Fruit fly (Drosophila melanogaster) whole organism, wandering third instar larva: Measurements from ENCODE around the gene CG11811.

Experiments
- Abd-B ChIP-seq: fragments of >200 bp; optimal IDR thresholded peaks from 2 replicates; lab custom pipeline; 2017; ENCODE audit warnings: missing biosample characterization, missing genetic modification characterization
- CG32264 ChIP-seq: fragments of 200-800 bp; sonication (Bioruptor generic); optimal IDR thresholded peaks from 2 replicates; lab custom pipeline; 2016; ENCODE audit warnings: missing biosample characterization, missing genetic modification characterization
- CG9705 ChIP-seq: fragments of 200-800 bp; sonication (Bioruptor generic); optimal IDR thresholded peaks from 2 replicates; lab custom pipeline; 2018; ENCODE audit warnings: missing biosample characterization, mild to moderate bottlenecking, missing genetic modification characterization
- CrebA ChIP-seq: fragments of 200-800 bp; sonication (Bioruptor generic); optimal IDR thresholded peaks from 2 replicates; lab custom pipeline; 2016; ENCODE audit warnings: missing biosample characterization, mild to moderate bottlenecking, missing genetic modification characterization, borderline replicate concordance
- Dfd ChIP-seq: fragments of >200 bp; optimal IDR thresholded peaks from 2 replicates; lab custom pipeline; 2017; ENCODE audit warnings: missing biosample characterization, missing genetic modification characterization
- Dif ChIP-seq: fragments of 200-275, 200-300 bp; sonication (Bioruptor generic); optimal IDR thresholded peaks from 2 replicates; lab custom pipeline; 2018; ENCODE audit warnings: missing biosample characterization, missing genetic modification characterization; ENCODE audit not compliant: partially characterized antibody
- GATAd ChIP-seq: sonication (Bioruptor generic); optimal IDR thresholded peaks from 2 replicates; lab custom pipeline; 2016; ENCODE audit warnings: missing biosample characterization, missing genetic modification characterization
- HLH106 ChIP-seq: fragments of 200-800 bp; optimal IDR thresholded peaks from 3 replicates; lab custom pipeline; 2019; ENCODE audit warnings: missing biosample characterization, mild to moderate bottlenecking, missing genetic modification characterization, moderate library complexity
- Hnf4 ChIP-seq: fragments of 200-800 bp; sonication (Bioruptor generic); optimal IDR thresholded peaks from 2 replicates; lab custom pipeline; 2016; ENCODE audit warnings: missing biosample characterization, mild to moderate bottlenecking, missing genetic modification characterization
- Hr78 ChIP-seq: fragments of >200 bp; optimal IDR thresholded peaks from 2 replicates; lab custom pipeline; 2017; ENCODE audit warnings: missing biosample characterization, missing genetic modification characterization
- Hr83 ChIP-seq: fragments of 200-300 bp; sonication (Bioruptor generic); optimal IDR thresholded peaks from 2 replicates; lab custom pipeline; 2016; ENCODE audit warnings: missing biosample characterization, mild to moderate bottlenecking, missing genetic modification characterization, moderate library complexity; ENCODE audit not compliant: poor library complexity, severe bottlenecking
- Jra ChIP-seq: sonication (Bioruptor generic); optimal IDR thresholded peaks from 2 replicates; lab custom pipeline; 2016; ENCODE audit warnings: missing biosample characterization, missing genetic modification characterization
- Mio ChIP-seq: sonication (Bioruptor generic); optimal IDR thresholded peaks from 2 replicates; lab custom pipeline; 2016; ENCODE audit warnings: missing biosample characterization, missing genetic modification characterization
- Myc ChIP-seq: fragments of >200 bp; optimal IDR thresholded peaks from 2 replicates; lab custom pipeline; 2017
- N ChIP-seq: fragments of >200 bp; optimal IDR thresholded peaks from 2 replicates; lab custom pipeline; 2018; ENCODE audit warnings: missing biosample characterization, missing external identifiers, missing genetic modification characterization
- OdsH ChIP-seq: fragments of 200-800 bp; sonication (Bioruptor generic); optimal IDR thresholded peaks from 2 replicates; lab custom pipeline; 2016; ENCODE audit warnings: missing biosample characterization, mild to moderate bottlenecking, missing genetic modification characterization
- Rel ChIP-seq, 2 experiments: fragments of 200-800 bp; sonication (Bioruptor generic) in 1 of 2; optimal IDR thresholded peaks; 2 replicates in 1 of 2; 3 replicates in 1 of 2; lab custom pipeline; 2016 to 2019; ENCODE audit warnings: mild to moderate bottlenecking in 2 of 2, missing biosample characterization in 2 of 2, missing genetic modification characterization in 2 of 2, moderate library complexity in 1 of 2
- Sp1 ChIP-seq: fragments of 200-800 bp; sonication (Bioruptor generic); optimal IDR thresholded peaks from 3 replicates; lab custom pipeline; 2019; ENCODE audit warnings: missing biosample characterization, mild to moderate bottlenecking, missing genetic modification characterization, moderate library complexity
- Vsx2 ChIP-seq: fragments of 200-300, 225-300 bp; sonication (Bioruptor generic); optimal IDR thresholded peaks from 2 replicates; lab custom pipeline; 2018; ENCODE audit warnings: missing biosample characterization, missing genetic modification characterization; ENCODE audit not compliant: partially characterized antibody
- br ChIP-seq: fragments of 200-800 bp; sonication (Bioruptor generic); optimal IDR thresholded peaks from 2 replicates; lab custom pipeline; 2016; ENCODE audit warnings: missing biosample characterization, missing genetic modification characterization
- brk ChIP-seq: fragments of 200-800 bp; sonication (Bioruptor generic); optimal IDR thresholded peaks from 2 replicates; lab custom pipeline; 2016; ENCODE audit warnings: missing biosample characterization, mild to moderate bottlenecking, missing genetic modification characterization
- dl ChIP-seq, 2 experiments: fragments of 175-275, 200-275 bp in 1 of 2; fragments of 200-275 bp in 1 of 2; sonication (Bioruptor generic); optimal IDR thresholded peaks; lab custom pipeline; 2018; ENCODE audit warnings: mild to moderate bottlenecking in 2 of 2, missing biosample characterization in 2 of 2, missing genetic modification characterization in 2 of 2, moderate library complexity in 2 of 2; ENCODE audit not compliant: partially characterized antibody in 2 of 2, insufficient read depth in 1 of 2
- dmrt93B ChIP-seq: fragments of 200-800 bp; sonication (Bioruptor generic); optimal IDR thresholded peaks from 2 replicates; lab custom pipeline; 2018; ENCODE audit warnings: missing biosample characterization, mild to moderate bottlenecking, missing genetic modification characterization
- dsf ChIP-seq: sonication (Bioruptor generic); optimal IDR thresholded peaks from 2 replicates; lab custom pipeline; 2016; ENCODE audit warnings: missing biosample characterization, missing genetic modification characterization, borderline replicate concordance
- ey ChIP-seq: fragments of 200-800 bp; sonication (Bioruptor generic); optimal IDR thresholded peaks from 2 replicates; lab custom pipeline; 2016; ENCODE audit warnings: missing biosample characterization, missing genetic modification characterization
- foxo ChIP-seq, 2 experiments: fragments of 200-800 bp; sonication (Bioruptor generic); optimal IDR thresholded peaks; 2 replicates in 1 of 2; 3 replicates in 1 of 2; lab custom pipeline; 2016 to 2017; ENCODE audit warnings: missing biosample characterization in 2 of 2, missing genetic modification characterization in 2 of 2
- fru ChIP-seq: fragments of 200-800 bp; sonication (Bioruptor generic); optimal IDR thresholded peaks from 3 replicates; lab custom pipeline; 2016; ENCODE audit warnings: missing biosample characterization, mild to moderate bottlenecking, missing genetic modification characterization
- h ChIP-seq: fragments of 200-800 bp; sonication (Bioruptor generic); optimal IDR thresholded peaks from 3 replicates; lab custom pipeline; 2016; ENCODE audit warnings: missing biosample characterization, mild to moderate bottlenecking, missing genetic modification characterization
- jim ChIP-seq: fragments of 175-275, 200-325 bp; sonication (Bioruptor generic); optimal IDR thresholded peaks from 2 replicates; lab custom pipeline; 2016; ENCODE audit warnings: missing biosample characterization, mild to moderate bottlenecking, missing genetic modification characterization
- lola ChIP-seq: fragments of >200 bp; optimal IDR thresholded peaks from 2 replicates; lab custom pipeline; 2017; ENCODE audit warnings: missing biosample characterization, missing genetic modification characterization
- pan ChIP-seq: fragments of >200 bp; optimal IDR thresholded peaks from 2 replicates; lab custom pipeline; 2017
- psq ChIP-seq: fragments of 200-800 bp; sonication (Bioruptor generic); optimal IDR thresholded peaks from 3 replicates; lab custom pipeline; 2017; ENCODE audit warnings: missing biosample characterization, mild to moderate bottlenecking, missing genetic modification characterization, moderate library complexity
- rgr ChIP-seq: fragments of 200-800 bp; sonication (Bioruptor generic); optimal IDR thresholded peaks from 3 replicates; lab custom pipeline; 2016; ENCODE audit warnings: missing biosample characterization, mild to moderate bottlenecking, missing genetic modification characterization
- sage ChIP-seq: fragments of 200-800 bp; sonication (Bioruptor generic); optimal IDR thresholded peaks from 2 replicates; lab custom pipeline; 2016; ENCODE audit warnings: missing biosample characterization, mild to moderate bottlenecking, missing genetic modification characterization
- sv ChIP-seq: fragments of 200-800 bp; sonication (Bioruptor generic); optimal IDR thresholded peaks from 3 replicates; lab custom pipeline; 2016; ENCODE audit warnings: missing biosample characterization, missing genetic modification characterization
- tai ChIP-seq: sonication (Bioruptor generic); optimal IDR thresholded peaks from 2 replicates; lab custom pipeline; 2016; ENCODE audit warnings: missing biosample characterization, missing genetic modification characterization
- usp ChIP-seq: fragments of >200 bp; optimal IDR thresholded peaks from 2 replicates; lab custom pipeline; 2017; ENCODE audit warnings: missing biosample characterization, missing genetic modification characterization
- woc ChIP-seq: sonication (Bioruptor generic); optimal IDR thresholded peaks from 2 replicates; lab custom pipeline; 2016; ENCODE audit warnings: missing biosample characterization, mild to moderate bottlenecking, missing genetic modification characterization

CG11811 gene

DNA sequence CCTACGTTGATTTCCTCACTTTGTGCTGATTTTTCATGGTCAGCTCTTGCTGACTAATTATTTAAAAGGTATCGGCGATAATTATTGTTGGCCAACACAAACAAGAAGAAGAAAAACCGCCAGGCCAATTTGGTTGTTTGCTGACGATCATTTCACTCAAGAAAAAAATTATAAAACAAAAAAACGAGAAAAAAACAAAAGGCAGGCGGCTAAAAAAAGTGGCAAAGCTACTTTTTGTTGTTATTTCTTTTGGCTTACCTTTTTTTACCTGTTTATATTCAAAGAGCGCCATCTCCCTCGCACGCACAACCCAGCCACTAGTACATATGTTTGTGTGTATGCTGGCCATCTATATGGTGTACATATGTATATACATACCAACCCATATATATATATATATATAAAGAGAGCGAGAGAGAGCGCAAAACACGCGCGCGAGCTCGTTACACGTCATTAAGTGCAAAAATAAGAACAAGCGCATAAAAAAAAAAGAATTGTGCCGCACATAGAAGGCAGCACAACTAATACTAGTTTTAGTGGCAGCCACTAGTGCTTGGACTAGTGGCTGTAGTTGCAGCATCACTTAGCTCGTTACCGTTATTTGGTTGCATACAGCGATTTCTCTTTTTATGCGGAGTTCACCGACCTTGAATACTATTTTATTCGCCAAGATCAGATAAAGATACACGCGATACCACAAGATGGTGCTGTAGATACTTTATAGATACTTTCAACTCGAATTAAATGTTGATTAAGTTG, 15.0 kb upstream of the CG11811 start:
- TF ChIP-seq psq (GFP tag; lab: Kevin White, UChicago) = peak; percentile 23
- TF ChIP-seq brk (GFP tag; lab: Kevin White, UChicago) = peak; percentile 49
- no peak for TF ChIP-seq lola (GFP tag; lab: Kevin White, UChicago)
- peak; percentile 49 for TF ChIP-seq jim
- TF ChIP-seq CrebA (GFP tag; lab: Kevin White, UChicago) = no peak
- TF ChIP-seq CG9705 (GFP tag; lab: Kevin White, UChicago) = no peak
- no peak for TF ChIP-seq Hr78 (GFP tag; lab: Kevin White, UChicago)
- no peak for TF ChIP-seq Dif (GFP tag; lab: Kevin White, UChicago)
- TF ChIP-seq Hnf4 (GFP tag; lab: Kevin White, UChicago) = no peak
- TF ChIP-seq Abd-B = no peak
- TF ChIP-seq Hr83 = no peak
- TF ChIP-seq fru (GFP tag; lab: Kevin White, UChicago) = no peak
- no peak for TF ChIP-seq woc
- TF ChIP-seq dmrt93B (GFP tag; lab: Kevin White, UChicago) = no peak
- TF ChIP-seq Jra (GFP tag; lab: Kevin White, UChicago) = no peak
- TF ChIP-seq Vsx2 (GFP tag; lab: Kevin White, UChicago) = no peak
- no peak for TF ChIP-seq h (GFP tag; lab: Kevin White, UChicago)
- TF ChIP-seq HLH106 (tag; lab: Kevin White, UChicago) = peak; percentile 5
- no peak for TF ChIP-seq Mio (GFP tag; lab: Kevin White, UChicago)
- TF ChIP-seq tai = no peak
- TF ChIP-seq Myc (lab: Kevin White, UChicago) = no peak
- no peak for TF ChIP-seq CG32264 (GFP tag; lab: Kevin White, UChicago)
- TF ChIP-seq dsf (GFP tag; lab: Kevin White, UChicago) = no peak
- no peak for TF ChIP-seq OdsH (GFP tag; lab: Kevin White, UChicago)
- TF ChIP-seq Rel (GFP tag; optimal IDR thresholded peaks at IDR 0.05; lab: Kevin White, UChicago) = peak; percentile 53
- TF ChIP-seq Rel (tag; optimal IDR thresholded peaks at IDR 0.05; lab: Kevin White, UChicago) = peak; percentile 45
- no peak for TF ChIP-seq br (GFP tag; lab: Kevin White, UChicago)
- TF ChIP-seq sage (GFP tag; lab: Kevin White, UChicago) = peak; percentile 64
- TF ChIP-seq Sp1 = peak; percentile 74
- no peak for TF ChIP-seq ey
- no peak for TF ChIP-seq pan (lab: Kevin White, UChicago)
- TF ChIP-seq rgr (GFP tag; lab: Kevin White, UChicago) = peak; percentile 14
- no peak for TF ChIP-seq N (GFP tag; lab: Kevin White, UChicago)
- no peak for TF ChIP-seq sv (GFP tag; lab: Kevin White, UChicago)
- no peak for TF ChIP-seq usp (GFP tag; lab: Kevin White, UChicago)
- no peak for TF ChIP-seq Dfd (GFP tag; lab: Kevin White, UChicago)
- TF ChIP-seq GATAd (GFP tag; lab: Kevin White, UChicago) = no peak
- TF ChIP-seq dl (GFP tag; optimal IDR thresholded peaks at IDR 0.05; lab: Kevin White, UChicago; ENCODE audit: insufficient read depth in 1 of 2, partially characterized antibody in 2 of 2) = no peak
- no peak for TF ChIP-seq foxo (GFP tag; optimal IDR thresholded peaks at IDR 0.05; lab: Kevin White, UChicago)

DNA sequence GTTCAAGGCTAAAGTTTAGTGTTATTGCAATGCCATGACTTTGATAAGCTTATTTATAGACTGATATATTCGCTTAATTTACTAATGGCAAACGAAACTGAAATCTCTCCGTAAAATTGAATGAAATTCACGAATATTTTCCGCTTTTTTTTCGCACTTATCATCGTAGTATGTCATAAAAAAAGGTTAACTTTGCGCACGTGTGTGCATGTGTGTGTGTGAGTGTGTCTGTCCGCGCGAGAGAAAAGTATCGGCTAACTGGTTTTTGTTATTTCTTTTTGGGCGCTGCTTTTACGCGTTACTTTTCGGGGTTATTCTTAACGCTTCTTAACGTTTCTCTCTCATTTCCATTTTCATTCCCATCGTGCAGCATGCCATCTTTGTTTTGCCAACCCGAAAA, 13.0 kb upstream of the CG11811 start:
- TF ChIP-seq Dfd (GFP tag; lab: Kevin White, UChicago) = no peak
- no peak for TF ChIP-seq Vsx2 (GFP tag; lab: Kevin White, UChicago)
- TF ChIP-seq dl (GFP tag; optimal IDR thresholded peaks at IDR 0.05; lab: Kevin White, UChicago; ENCODE audit: insufficient read depth in 1 of 2, partially characterized antibody in 2 of 2) = no peak
- TF ChIP-seq psq (GFP tag; lab: Kevin White, UChicago) = peak; percentile 66
- TF ChIP-seq h (GFP tag; lab: Kevin White, UChicago) = no peak
- no peak for TF ChIP-seq Sp1
- TF ChIP-seq Rel (GFP tag; optimal IDR thresholded peaks at IDR 0.05; lab: Kevin White, UChicago) = no peak
- peak; percentile 7 for TF ChIP-seq Rel (tag; optimal IDR thresholded peaks at IDR 0.05; lab: Kevin White, UChicago)
- TF ChIP-seq tai = no peak
